Fruit fly (Drosophila melanogaster): Measurements from ENCODE around the gene Nepl15.

Gene Nepl15

DNA sequence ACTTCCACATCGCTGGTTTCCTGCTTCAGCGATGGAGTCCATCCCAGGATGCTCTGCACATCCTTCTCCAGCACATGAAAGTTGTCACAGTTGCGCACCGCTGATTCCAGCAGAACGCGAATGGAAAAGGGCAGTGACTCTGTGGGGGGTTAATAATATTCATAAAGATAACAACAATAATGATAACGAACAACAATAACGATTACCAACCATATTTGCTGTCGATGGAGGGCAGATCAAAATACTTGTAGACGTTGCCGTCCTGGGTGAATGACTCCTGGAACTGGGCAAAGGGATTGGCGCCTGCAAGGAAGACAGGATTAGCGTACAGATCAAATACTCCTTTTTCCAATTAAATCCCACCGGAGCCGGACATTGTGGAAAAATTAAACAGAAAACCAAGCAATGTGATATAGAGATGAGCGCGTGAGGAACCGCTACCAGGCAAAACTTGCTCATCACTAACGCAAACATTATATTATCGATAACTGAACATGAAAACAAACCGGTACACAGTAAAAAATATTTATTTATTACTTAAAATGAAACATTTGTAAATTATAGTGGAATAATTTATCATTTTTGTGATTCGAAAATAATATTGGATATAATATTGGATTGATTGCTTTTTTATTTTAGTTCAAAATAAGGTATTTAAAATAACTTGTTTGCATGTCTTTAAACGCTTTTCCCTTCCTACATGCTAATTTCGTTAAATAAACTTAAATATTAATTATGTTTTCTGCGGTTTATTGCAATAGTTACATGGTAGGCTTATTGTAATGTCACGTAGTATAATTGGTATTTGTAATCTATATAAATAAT lies 41.6 kb downstream of the Nepl15 start, which contains the start of gene Irp-1A (continued):
- TF ChIP-seq CG7928 (GFP tag; optimal IDR thresholded peaks at IDR 0.05), result peak; percentile 12
- TF ChIP-seq MBD-R2 (GFP tag; IDR thresholded peaks at IDR 0.05), result peak; percentile 82
- peak; percentile 37 for TF ChIP-seq Abd-B (GFP tag; optimal IDR thresholded peaks at IDR 0.05)
- TF ChIP-seq CG11695 (GFP tag; IDR thresholded peaks at IDR 0.05), result peak; percentile 81
- TF ChIP-seq Mrtf (GFP tag; IDR thresholded peaks at IDR 0.05), result peak; percentile 35; the same call in 1 of the 3 replicates
- no peak for TF ChIP-seq CG12071 (GFP tag; optimal IDR thresholded peaks at IDR 0.05)
- peak; percentile 49 for TF ChIP-seq Hsf (GFP tag; optimal IDR thresholded peaks at IDR 0.05)
- TF ChIP-seq toy (GFP tag; IDR thresholded peaks at IDR 0.05), result 0 out of 2 replicates have a peak, but pooled peaks have one; percentile 56
- TF ChIP-seq Opbp (GFP tag; IDR thresholded peaks at IDR 0.05; ENCODE audit: partially characterized antibody), result peak; percentile 85
- peak; percentile 62 for TF ChIP-seq CG11085 (GFP tag; IDR thresholded peaks at IDR 0.05)
- TF ChIP-seq CG11723 (GFP tag; optimal IDR thresholded peaks at IDR 0.05), result no peak
- TF ChIP-seq Pdp1 (GFP tag; optimal IDR thresholded peaks at IDR 0.05), result peak in 1 of 2 experiments; percentile 54
- no peak for TF ChIP-seq dimm (GFP tag; IDR thresholded peaks at IDR 0.05)
- TF ChIP-seq CG30403 (GFP tag; optimal IDR thresholded peaks at IDR 0.05), result peak; percentile 79
- peak; percentile 72 for TF ChIP-seq inv (GFP tag; IDR thresholded peaks at IDR 0.05; ENCODE audit: partially characterized antibody)
- TF ChIP-seq CG17829 (tag; optimal IDR thresholded peaks at IDR 0.05), result peak; percentile 81
- TF ChIP-seq CG4617 (GFP tag; optimal IDR thresholded peaks at IDR 0.05; ENCODE audit: borderline replicate concordance), result peak; percentile 76
- TF ChIP-seq CG15514 (GFP tag; optimal IDR thresholded peaks at IDR 0.05), result peak; percentile 78
- TF ChIP-seq fd3F (GFP tag; optimal IDR thresholded peaks at IDR 0.05), result peak; percentile 53
- peak; percentile 13 for TF ChIP-seq kah (GFP tag; optimal IDR thresholded peaks at IDR 0.05)
- peak; percentile 86 for TF ChIP-seq Rfx (GFP tag; IDR thresholded peaks at IDR 0.05)
- TF ChIP-seq CG18262 (tag; optimal IDR thresholded peaks at IDR 0.05), result peak; percentile 85
- peak; percentile 87 for TF ChIP-seq CG2678 (tag; optimal IDR thresholded peaks at IDR 0.05)
- peak; percentile 83 for TF ChIP-seq dmrt99B (tag; optimal IDR thresholded peaks at IDR 0.05)
- TF ChIP-seq dmrt11E (tag; optimal IDR thresholded peaks at IDR 0.05), result peak; percentile 76
- no peak for TF ChIP-seq fru (optimal IDR thresholded peaks at IDR 0.05)
- TF ChIP-seq HLH54F (GFP tag; optimal IDR thresholded peaks at IDR 0.05), result peak; percentile 22
- TF ChIP-seq CG7963 (GFP tag; IDR thresholded peaks at IDR 0.05; ENCODE audit: partially characterized antibody), result peak; percentile 65
- no peak for TF ChIP-seq CG2199 (GFP tag; IDR thresholded peaks at IDR 0.05)
- TF ChIP-seq CG1529 (GFP tag; optimal IDR thresholded peaks at IDR 0.05), result peak; percentile 9
- TF ChIP-seq pb (GFP tag; optimal IDR thresholded peaks at IDR 0.05), result no peak
- peak; percentile 66 for TF ChIP-seq Ssrp (tag; optimal IDR thresholded peaks at IDR 0.05)
- TF ChIP-seq CG13296 (GFP tag; optimal IDR thresholded peaks at IDR 0.05), result peak; percentile 85
- peak; percentile 81 for TF ChIP-seq phol (tag; optimal IDR thresholded peaks at IDR 0.05)
- peak; percentile 58 for TF ChIP-seq mam (GFP tag; optimal IDR thresholded peaks at IDR 0.05)
- TF ChIP-seq CG31365 (tag; optimal IDR thresholded peaks at IDR 0.05), result no peak
- peak; percentile 64; the same call in 1 of the 2 replicates for TF ChIP-seq NFAT (GFP tag; IDR thresholded peaks at IDR 0.05)
- TF ChIP-seq B-H1 (GFP tag; IDR thresholded peaks at IDR 0.05), result peak; percentile 43; the same call in 1 of the 3 replicates
- TF ChIP-seq CG18011 (GFP tag; optimal IDR thresholded peaks at IDR 0.05), result peak; percentile 16
- peak; percentile 83 for TF ChIP-seq CoRest (tag; optimal IDR thresholded peaks at IDR 0.05)
- peak; percentile 86 for TF ChIP-seq slbo (GFP tag; IDR thresholded peaks at IDR 0.05)
- peak; percentile 47 for TF ChIP-seq odd (GFP tag; optimal IDR thresholded peaks at IDR 0.05)
- TF ChIP-seq ind (GFP tag; optimal IDR thresholded peaks at IDR 0.05), result peak; percentile 58
- TF ChIP-seq CG5180 (GFP tag; optimal IDR thresholded peaks at IDR 0.05), result peak; percentile 33
- peak; percentile 76 for TF ChIP-seq CG8388 (GFP tag; optimal IDR thresholded peaks at IDR 0.05)
- TF ChIP-seq Side (GFP tag; optimal IDR thresholded peaks at IDR 0.05), result no peak
- peak; percentile 78 for TF ChIP-seq D19A (tag; optimal IDR thresholded peaks at IDR 0.05)
- TF ChIP-seq CG6654 (GFP tag; optimal IDR thresholded peaks at IDR 0.05), result no peak
